Fruit fly (Drosophila melanogaster): ENCODE measurements around the gene CG17721.

CG17721 gene

DNA sequence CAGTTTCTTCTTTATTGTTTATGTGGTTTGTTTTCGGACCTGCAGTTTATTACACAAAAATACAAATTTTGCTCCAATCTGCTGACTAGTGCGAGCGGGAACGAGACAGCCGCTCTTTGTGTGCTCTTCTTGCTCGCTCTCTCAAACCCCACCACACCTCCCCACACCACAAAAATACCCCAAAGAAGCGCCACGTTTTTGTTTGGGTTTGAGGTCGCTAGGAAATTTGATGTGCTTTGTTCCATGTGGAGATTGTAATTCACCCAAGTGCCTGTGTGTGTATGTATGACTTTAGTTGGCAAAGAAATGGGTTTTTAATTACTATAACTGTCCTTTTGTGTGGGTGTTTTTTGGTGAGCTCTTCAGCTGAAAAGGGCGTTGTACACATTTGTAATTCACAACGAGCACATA is 36.9 kb upstream of the CG17721 start (continued):
- peak; percentile 36 for TF ChIP-seq CG34376 (GFP tag; optimal IDR thresholded peaks at IDR 0.05)
- TF ChIP-seq dan (GFP tag; IDR thresholded peaks at IDR 0.05): no peak
- TF ChIP-seq CG10267 (tag; optimal IDR thresholded peaks at IDR 0.05): no peak
- peak; percentile 92 for TF ChIP-seq Med (GFP tag)
- TF ChIP-seq CG4820 (GFP tag; optimal IDR thresholded peaks at IDR 0.05): no peak
- peak; percentile 23 for TF ChIP-seq CG7987 (GFP tag; optimal IDR thresholded peaks at IDR 0.05)
- no peak for TF ChIP-seq CG3281 (GFP tag; optimal IDR thresholded peaks at IDR 0.05)
- no peak for TF ChIP-seq pzg (GFP tag; optimal IDR thresholded peaks at IDR 0.05)
- no peak for TF ChIP-seq CG18764 (GFP tag; optimal IDR thresholded peaks at IDR 0.05)
- TF ChIP-seq Doc2 (GFP tag; IDR thresholded peaks at IDR 0.05): no peak
- no peak for TF ChIP-seq Dfd (GFP tag; optimal IDR thresholded peaks at IDR 0.05)
- no peak for TF ChIP-seq stc (GFP tag; IDR thresholded peaks at IDR 0.05)
- no peak for TF ChIP-seq tgo (GFP tag; IDR thresholded peaks at IDR 0.05)
- TF ChIP-seq CG10274 (GFP tag; optimal IDR thresholded peaks at IDR 0.05): no peak
- no peak for TF ChIP-seq CG8281 (tag; optimal IDR thresholded peaks at IDR 0.05)
- peak; percentile 46 for TF ChIP-seq Hey (tag; optimal IDR thresholded peaks at IDR 0.05)
- TF ChIP-seq CG6272 (GFP tag; IDR thresholded peaks at IDR 0.05): no peak
- TF ChIP-seq fu2 (GFP tag; optimal IDR thresholded peaks at IDR 0.05): no peak
- no peak for TF ChIP-seq CG3726 (GFP tag; IDR thresholded peaks at IDR 0.05)
- TF ChIP-seq row (GFP tag; IDR thresholded peaks at IDR 0.05): peak; percentile 70
- TF ChIP-seq CG10959 (GFP tag; IDR thresholded peaks at IDR 0.05): no peak
- no peak; the same call in 1 of the 2 replicates for TF ChIP-seq Adf1 (GFP tag; IDR thresholded peaks at IDR 0.05)
- TF ChIP-seq CG18599 (GFP tag; optimal IDR thresholded peaks at IDR 0.05): peak; percentile 21
- no peak for TF ChIP-seq sc (optimal IDR thresholded peaks at IDR 0.05)
- TF ChIP-seq sc (GFP tag; optimal IDR thresholded peaks at IDR 0.05): no peak
- TF ChIP-seq hb (GFP tag; IDR thresholded peaks at IDR 0.05; ENCODE audit: partially characterized antibody): no peak
- no peak for TF ChIP-seq tup (GFP tag; optimal IDR thresholded peaks at IDR 0.05)
- 0 out of 3 replicates have a peak, but pooled peaks have one; percentile 8 for TF ChIP-seq otp (GFP tag; IDR thresholded peaks at IDR 0.05)
- TF ChIP-seq Ssrp (tag; optimal IDR thresholded peaks at IDR 0.05): no peak
- no peak for TF ChIP-seq wek (GFP tag; optimal IDR thresholded peaks at IDR 0.05)
- peak; percentile 50 for TF ChIP-seq CG12071 (GFP tag; optimal IDR thresholded peaks at IDR 0.05)
- no peak for TF ChIP-seq CG2678 (tag; optimal IDR thresholded peaks at IDR 0.05)
- no peak for TF ChIP-seq CG9727 (GFP tag; optimal IDR thresholded peaks at IDR 0.05)
- TF ChIP-seq CG33213 (GFP tag; optimal IDR thresholded peaks at IDR 0.05): no peak
- no peak for TF ChIP-seq CG12391 (tag; optimal IDR thresholded peaks at IDR 0.05)
- no peak for TF ChIP-seq inv (GFP tag; IDR thresholded peaks at IDR 0.05; ENCODE audit: partially characterized antibody)
- TF ChIP-seq eyg (GFP tag; optimal IDR thresholded peaks at IDR 0.05): no peak
- peak; percentile 49 for TF ChIP-seq Bgb (GFP tag; IDR thresholded peaks at IDR 0.05; ENCODE audit: partially characterized antibody)
- TF ChIP-seq Eip74EF (GFP tag; optimal IDR thresholded peaks at IDR 0.05): peak in 1 of 2 experiments; percentile 3
- no peak for TF ChIP-seq Sin3A (optimal IDR thresholded peaks at IDR 0.05)
- TF ChIP-seq hth (optimal IDR thresholded peaks at IDR 0.05): no peak
- no peak for TF ChIP-seq gfzf (GFP tag; optimal IDR thresholded peaks at IDR 0.05)
- TF ChIP-seq CG30403 (GFP tag; optimal IDR thresholded peaks at IDR 0.05): no peak
- no peak for TF ChIP-seq Gsc (GFP tag; IDR thresholded peaks at IDR 0.05)
- TF ChIP-seq Dip2 (GFP tag; IDR thresholded peaks at IDR 0.05): no peak
- TF ChIP-seq CG18262 (tag; optimal IDR thresholded peaks at IDR 0.05): peak; percentile 92
- no peak for TF ChIP-seq CG4328 (GFP tag; optimal IDR thresholded peaks at IDR 0.05)
- TF ChIP-seq CG12769 (tag; optimal IDR thresholded peaks at IDR 0.05): peak; percentile 67
- no peak for TF ChIP-seq CG6813 (GFP tag; optimal IDR thresholded peaks at IDR 0.05)
- TF ChIP-seq vvl (GFP tag; IDR thresholded peaks at IDR 0.05): peak; percentile 46; the same call in 1 of the 2 replicates
- no peak for TF ChIP-seq Tbp (GFP tag; optimal IDR thresholded peaks at IDR 0.05)
- TF ChIP-seq CG2202 (tag; optimal IDR thresholded peaks at IDR 0.05): no peak
